Worm (Caenorhabditis elegans) whole organism, L4 larva: Measurements from ENCODE around the gene rfl-1.

Experiments used
- F10B5.3 ChIP-seq: sonication (generic microtip); optimal IDR thresholded peaks from 2 replicates; lab custom pipeline; 2016; ENCODE audit warnings: mild to moderate bottlenecking, missing genetic modification characterization, missing compliant biosample characterization
- F26F4.8 ChIP-seq: fragments of 200-800 bp; sonication (Bioruptor generic); conservative IDR thresholded peaks from 2 replicates; pipeline ENCODE4 v1.3.6; 2022; ENCODE audit warnings: missing genetic modification characterization, missing compliant biosample characterization
- F44E2.7 ChIP-seq: fragments of 200-800 bp; sonication (Bioruptor generic); IDR thresholded peaks from 2 replicates; pipeline ENCODE4 v2.1.2; 2022; ENCODE audit warnings: missing genetic modification characterization, missing compliant biosample characterization
- R02D3.7 ChIP-seq: fragments of 150-350 bp; sonication (generic microtip); optimal IDR thresholded peaks from 3 replicates; lab custom pipeline; 2014; ENCODE audit warnings: missing biosample characterization, missing genetic modification characterization
- T26A8.4 ChIP-seq: fragments of 200-800 bp; sonication (Bioruptor generic); IDR thresholded peaks from 2 replicates; pipeline ENCODE4 v1.3.6; 2022; ENCODE audit warnings: missing genetic modification characterization, missing compliant biosample characterization
- Y105C5A.15 ChIP-seq: fragments of 200-800 bp; sonication (Bioruptor generic); IDR thresholded peaks from 2 replicates; pipeline ENCODE4 v1.3.6; 2022; ENCODE audit warnings: missing genetic modification characterization, missing compliant biosample characterization
- Y48G9A.11 ChIP-seq: fragments of 200-800 bp; sonication (Bioruptor generic); IDR thresholded peaks from 2 replicates; pipeline ENCODE4 v1.3.6; 2022; ENCODE audit warnings: missing genetic modification reagents, missing genetic modification characterization, missing compliant biosample characterization
- Y75B8A.6 ChIP-seq: fragments of 200-800 bp; sonication (Bioruptor generic); IDR thresholded peaks from 2 replicates; pipeline ENCODE4 v1.3.6; 2022; ENCODE audit warnings: missing genetic modification reagents, missing genetic modification characterization, missing compliant biosample characterization
- ZK337.2 ChIP-seq: fragments of 200-800 bp; sonication (Bioruptor generic); IDR thresholded peaks from 2 replicates; pipeline ENCODE4 v1.3.6; 2022; ENCODE audit warnings: missing genetic modification reagents, missing genetic modification characterization, missing compliant biosample characterization
- ZK546.5 ChIP-seq, 2 experiments: sonication (generic microtip); optimal IDR thresholded peaks; 2 replicates each; lab custom pipeline; 2017; ENCODE audit warnings: missing biosample characterization in 2 of 2, missing genetic modification characterization in 2 of 2
- aha-1 ChIP-seq: fragments of 150-350 bp; peaks from one replicate; lab custom pipeline; 2014; ENCODE audit warnings: missing biosample characterization, missing genetic modification characterization
- attf-4 ChIP-seq: sonication (generic microtip); optimal IDR thresholded peaks from 3 replicates; lab custom pipeline; 2017; ENCODE audit warnings: missing biosample characterization, missing genetic modification characterization
- ceh-28 ChIP-seq: fragments of 150-350 bp; optimal IDR thresholded peaks from 2 replicates; lab custom pipeline; 2014; ENCODE audit warnings: missing biosample characterization, missing genetic modification reagents, missing genetic modification characterization
- ceh-32 ChIP-seq: sonication (generic microtip); optimal IDR thresholded peaks from 2 replicates; lab custom pipeline; 2016; ENCODE audit warnings: mild to moderate bottlenecking, missing genetic modification characterization, missing compliant biosample characterization; ENCODE audit not compliant: poor library complexity
- ceh-62 ChIP-seq: sonication (generic microtip); optimal IDR thresholded peaks from 2 replicates; lab custom pipeline; 2017; ENCODE audit warnings: missing biosample characterization, missing genetic modification characterization
- ceh-82 ChIP-seq: sonication (generic microtip); optimal IDR thresholded peaks from 2 replicates; lab custom pipeline; 2017; ENCODE audit warnings: missing biosample characterization, missing genetic modification characterization
- ces-1 ChIP-seq: fragments of 150-350 bp; sonication (generic microtip); optimal IDR thresholded peaks from 4 replicates; lab custom pipeline; 2014; ENCODE audit warnings: missing biosample characterization, missing genetic modification reagents, missing genetic modification characterization
- ctbp-1 ChIP-seq: fragments of 200-800 bp; sonication (Bioruptor generic); IDR thresholded peaks from 2 replicates; pipeline ENCODE4 v1.3.6; 2022; ENCODE audit warnings: missing genetic modification reagents, missing genetic modification characterization, missing compliant biosample characterization
- daf-12 ChIP-seq: fragments of 150-350 bp; optimal IDR thresholded peaks from 2 replicates; lab custom pipeline; 2014; ENCODE audit warnings: missing biosample characterization, missing genetic modification reagents, missing genetic modification characterization
- daf-8 ChIP-seq: fragments of 200-800 bp; sonication (Bioruptor generic); IDR thresholded peaks from 2 replicates; pipeline ENCODE4 v1.3.6; 2022; ENCODE audit warnings: missing genetic modification characterization, missing compliant biosample characterization
- dmd-8 ChIP-seq: fragments of 200-800 bp; sonication (Bioruptor generic); IDR thresholded peaks from 2 replicates; pipeline ENCODE4 v1.3.6; 2022; ENCODE audit warnings: missing genetic modification characterization, missing compliant biosample characterization
- dpl-1 ChIP-seq: fragments of 150-350 bp; optimal IDR thresholded peaks from 2 replicates; lab custom pipeline; 2014; ENCODE audit warnings: missing biosample characterization, missing genetic modification reagents, missing genetic modification characterization
- egl-43 ChIP-seq: fragments of 200-800 bp; sonication (Bioruptor generic); IDR thresholded peaks from 2 replicates; pipeline ENCODE4 v1.3.6; 2022; ENCODE audit warnings: missing genetic modification reagents, missing genetic modification characterization, missing compliant biosample characterization
- hlh-11 ChIP-seq: fragments of 200-800 bp; sonication (Bioruptor generic); optimal IDR thresholded peaks from 2 replicates; lab custom pipeline; 2018; ENCODE audit warnings: mild to moderate bottlenecking, missing genetic modification characterization, missing compliant biosample characterization
- hmg-1.1 ChIP-seq: fragments of 200-800 bp; sonication (Bioruptor generic); IDR thresholded peaks from 2 replicates; pipeline ENCODE4 v1.3.6; 2022; ENCODE audit warnings: missing genetic modification reagents, missing genetic modification characterization, missing compliant biosample characterization
- jun-1 ChIP-seq: fragments of 150-350 bp; optimal IDR thresholded peaks from 2 replicates; lab custom pipeline; 2014; ENCODE audit warnings: missing biosample characterization, missing genetic modification reagents, missing genetic modification characterization
- lim-7 ChIP-seq: fragments of 200-800 bp; sonication (Bioruptor generic); IDR thresholded peaks from 2 replicates; pipeline ENCODE4 v1.3.6; 2022; ENCODE audit warnings: missing genetic modification characterization, missing compliant biosample characterization
- lin-38 ChIP-seq: fragments of 200-800 bp; sonication (Bioruptor generic); IDR thresholded peaks from 2 replicates; pipeline ENCODE4 v1.3.6; 2022; ENCODE audit warnings: missing genetic modification reagents, missing genetic modification characterization, missing compliant biosample characterization
- mdl-1 ChIP-seq, 2 experiments: fragments of 150-350 bp in 1 of 2; sonication (generic microtip) in 1 of 2; optimal IDR thresholded peaks; 2 replicates each; lab custom pipeline; 2014 to 2017; ENCODE audit warnings: missing biosample characterization in 2 of 2, missing genetic modification characterization in 2 of 2
- mep-1 ChIP-seq: fragments of 150-350 bp; sonication (generic microtip); optimal IDR thresholded peaks from 3 replicates; lab custom pipeline; 2014; ENCODE audit warnings: missing biosample characterization, missing genetic modification characterization
- mes-2 ChIP-seq: sonication (generic microtip); optimal IDR thresholded peaks from 2 replicates; lab custom pipeline; 2016; ENCODE audit warnings: missing genotype, mild to moderate bottlenecking, missing genetic modification characterization, missing compliant biosample characterization; ENCODE audit not compliant: poor library complexity, severe bottlenecking
- mxl-3 ChIP-seq: fragments of 200-800 bp; sonication (Bioruptor generic); optimal IDR thresholded peaks from 2 replicates; lab custom pipeline; 2018; ENCODE audit warnings: mild to moderate bottlenecking, missing genetic modification characterization, missing compliant biosample characterization
- nhr-10 ChIP-seq: fragments of 150-350 bp; optimal IDR thresholded peaks from 2 replicates; lab custom pipeline; 2014; ENCODE audit warnings: missing biosample characterization, missing genetic modification characterization
- nhr-48 ChIP-seq: sonication (generic microtip); optimal IDR thresholded peaks from 2 replicates; lab custom pipeline; 2016; ENCODE audit warnings: mild to moderate bottlenecking, missing genetic modification characterization, missing compliant biosample characterization
- saeg-2 ChIP-seq: fragments of 200-800 bp; sonication (Bioruptor generic); IDR thresholded peaks from 2 replicates; pipeline ENCODE4 v1.3.6; 2022; ENCODE audit warnings: missing genetic modification reagents, missing genetic modification characterization, missing compliant biosample characterization
- sdz-12 ChIP-seq: fragments of 200-800 bp; sonication (Bioruptor generic); optimal IDR thresholded peaks from 2 replicates; lab custom pipeline; 2018; ENCODE audit warnings: mild to moderate bottlenecking, missing genetic modification characterization, missing compliant biosample characterization
- skn-1 ChIP-seq: fragments of 150-350 bp; optimal IDR thresholded peaks from 2 replicates; lab custom pipeline; 2014; ENCODE audit warnings: missing biosample characterization, missing genetic modification characterization
- snpc-1.2 ChIP-seq: fragments of 200-800 bp; sonication (Bioruptor generic); IDR thresholded peaks from 2 replicates; pipeline ENCODE4 v1.3.6; 2022; ENCODE audit warnings: missing genetic modification reagents, missing genetic modification characterization, missing compliant biosample characterization
- spr-3 ChIP-seq: fragments of 200-800 bp; sonication (Bioruptor generic); optimal IDR thresholded peaks from 2 replicates; lab custom pipeline; 2018; ENCODE audit warnings: mild to moderate bottlenecking, missing genetic modification characterization, missing compliant biosample characterization
- tag-97 ChIP-seq: fragments of 200-800 bp; sonication (Bioruptor generic); IDR thresholded peaks from 2 replicates; pipeline ENCODE4 v1.3.6; 2022; ENCODE audit warnings: missing genetic modification characterization, missing compliant biosample characterization
- tra-1 ChIP-seq: fragments of 200-800 bp; sonication (Bioruptor generic); IDR thresholded peaks from 2 replicates; pipeline ENCODE4 v1.3.6; 2022; ENCODE audit warnings: missing genetic modification reagents, missing genetic modification characterization, missing compliant biosample characterization
- unc-39 ChIP-seq: sonication (generic microtip); optimal IDR thresholded peaks from 2 replicates; lab custom pipeline; 2017; ENCODE audit warnings: missing biosample characterization, missing genetic modification characterization
- zfp-2 ChIP-seq: sonication (generic microtip); optimal IDR thresholded peaks from 2 replicates; lab custom pipeline; 2016; ENCODE audit warnings: mild to moderate bottlenecking, missing genetic modification characterization, missing compliant biosample characterization
- zfp-3 ChIP-seq: fragments of 200-800 bp; sonication (Bioruptor generic); conservative IDR thresholded peaks from 2 replicates; pipeline ENCODE4 v1.3.6; 2022; ENCODE audit warnings: missing genetic modification reagents, missing genetic modification characterization, missing compliant biosample characterization
- zip-2 ChIP-seq: fragments of 150-350 bp; optimal IDR thresholded peaks from 2 replicates; lab custom pipeline; 2014; ENCODE audit warnings: missing biosample characterization, missing genetic modification characterization

Gene rfl-1

ce11 chrIII:7060531-7061095, 39.6 kb downstream of the rfl-1 start, which contains the start of gene egg-2:
Gene egg-2, minus strand, starts transcription at chrIII:7060583.
- no peak for TF ChIP-seq ctbp-1 (GFP tag; lab: Robert Waterston, UW)
- TF ChIP-seq ceh-28 (tag; lab: Kevin White, UChicago), result no peak
- no peak for TF ChIP-seq lin-38 (GFP tag; lab: Robert Waterston, UW)
- no peak for TF ChIP-seq ZK337.2 (GFP tag; lab: Robert Waterston, UW)
- no peak for TF ChIP-seq F26F4.8 (GFP tag; lab: Robert Waterston, UW)
- TF ChIP-seq saeg-2, result no peak
- no peak for TF ChIP-seq skn-1 (tag; lab: Kevin White, UChicago)
- no peak for TF ChIP-seq snpc-1.2 (GFP tag; lab: Robert Waterston, UW)
- no peak for TF ChIP-seq mdl-1 (tag; optimal IDR thresholded peaks at IDR 0.05; lab: Kevin White, UChicago)
- TF ChIP-seq ceh-82 (tag; lab: Kevin White, UChicago), result no peak
- TF ChIP-seq tag-97 (GFP tag; lab: Robert Waterston, UW), result no peak
- no peak for TF ChIP-seq daf-8 (GFP tag; lab: Robert Waterston, UW)
- no peak for TF ChIP-seq F44E2.7 (GFP tag; lab: Robert Waterston, UW)
- no peak for TF ChIP-seq T26A8.4 (GFP tag; lab: Robert Waterston, UW)
- TF ChIP-seq ZK546.5 (tag; optimal IDR thresholded peaks at IDR 0.05; lab: Kevin White, UChicago), result no peak
- TF ChIP-seq mep-1 (tag; lab: Kevin White, UChicago), result no peak
- TF ChIP-seq hlh-11 (tag; lab: Kevin White, UChicago), result no peak
- no peak for TF ChIP-seq R02D3.7 (tag; lab: Kevin White, UChicago)

ce11 chrIII:7062580-7062979, 41.6 kb downstream of the rfl-1 start, which contains the start of gene R01H2.1:
Gene R01H2.1, plus strand, starts transcription at chrIII:7062880.
- TF ChIP-seq tag-97 (GFP tag; lab: Robert Waterston, UW) (no peak), tra-1 (GFP tag; lab: Robert Waterston, UW) (no peak), lin-38 (GFP tag; lab: Robert Waterston, UW) (no peak), mxl-3 (GFP tag; lab: Kevin White, UChicago) (no peak), egl-43 (GFP tag; lab: Robert Waterston, UW) (no peak), attf-4 (tag; lab: Kevin White, UChicago) (no peak), nhr-48 (tag; lab: Kevin White, UChicago) (no peak), hmg-1.1 (GFP tag; lab: Robert Waterston, UW) (no peak), R02D3.7 (tag; lab: Kevin White, UChicago) (no peak), spr-3 (GFP tag; lab: Kevin White, UChicago) (no peak), jun-1 (no peak), dpl-1 (GFP tag; lab: Kevin White, UChicago) (no peak), nhr-10 (tag; lab: Kevin White, UChicago) (no peak), sdz-12 (GFP tag; lab: Kevin White, UChicago) (no peak), unc-39 (tag; lab: Kevin White, UChicago) (no peak)
- TF ChIP-seq, all 104 proteins: peak for 0

ce11 chrIII:7063061-7063460, 42.1 kb downstream of the rfl-1 start:
- no peak for TF ChIP-seq zip-2 (tag; lab: Kevin White, UChicago)
- peak; percentile 93 for TF ChIP-seq aha-1 (tag; lab: Kevin White, UChicago)

- TF ChIP-seq F10B5.3 (tag; lab: Kevin White, UChicago), result no peak
These were observed 43.2 kb downstream of the rfl-1 start, which contains the start of gene R01H2.4 for ce11 chrIII:7064185-7064584. Gene R01H2.4, minus strand, starts transcription at chrIII:7064285.

ce11 chrIII:7067385-7067896, 46.4 kb downstream of the rfl-1 start, which contains the start of gene ger-1:
Gene ger-1, minus strand, starts transcription at chrIII:7067477.
- TF ChIP-seq zfp-2 (tag; lab: Kevin White, UChicago) (no peak), zfp-3 (GFP tag; lab: Robert Waterston, UW) (no peak), daf-12 (no peak), ceh-32 (tag; lab: Kevin White, UChicago) (no peak), mes-2 (tag; lab: Kevin White, UChicago) (peak; percentile 56), dmd-8 (GFP tag; lab: Robert Waterston, UW) (no peak), aha-1 (tag; lab: Kevin White, UChicago) (peak; percentile 39), Y75B8A.6 (GFP tag; lab: Robert Waterston, UW) (no peak), lim-7 (GFP tag; lab: Robert Waterston, UW) (no peak), Y105C5A.15 (GFP tag; lab: Robert Waterston, UW) (no peak), ces-1 (no peak), ceh-62 (tag; lab: Kevin White, UChicago) (no peak), Y48G9A.11 (GFP tag; lab: Robert Waterston, UW) (no peak)
